Worm (Caenorhabditis elegans) whole organism, midembryonic: Measurements from ENCODE around the gene F31E3.6.

Source experiments
- T22C8.4 ChIP-seq: fragments of 200-800 bp; sonication (Bioruptor generic); IDR thresholded peaks from 2 replicates; pipeline ENCODE4 v1.3.6; 2022; ENCODE audit warnings: missing genetic modification characterization, missing compliant biosample characterization
- cog-1 ChIP-seq: sonication (generic microtip); optimal IDR thresholded peaks from 2 replicates; lab custom pipeline; 2016; ENCODE audit warnings: missing genetic modification characterization, missing compliant biosample characterization
- flt-1 ChIP-seq: fragments of 200-800 bp; sonication (Bioruptor generic); IDR thresholded peaks from 2 replicates; pipeline ENCODE4 v1.3.6; 2022; ENCODE audit warnings: missing genetic modification characterization, missing compliant biosample characterization
- med-1 ChIP-seq: sonication (generic microtip); optimal IDR thresholded peaks from 2 replicates; lab custom pipeline; 2017; ENCODE audit warnings: missing genetic modification characterization, mild to moderate bottlenecking, missing compliant biosample characterization, antibody characterized with exemption, missing genetic modification reagents; ENCODE audit not compliant: insufficient read depth
- ztf-23 ChIP-seq: fragments of 200-800 bp; sonication (Bioruptor generic); IDR thresholded peaks from 2 replicates; pipeline ENCODE4 v1.3.6; 2022; ENCODE audit warnings: missing genetic modification reagents, missing genetic modification characterization, missing compliant biosample characterization

DNA sequence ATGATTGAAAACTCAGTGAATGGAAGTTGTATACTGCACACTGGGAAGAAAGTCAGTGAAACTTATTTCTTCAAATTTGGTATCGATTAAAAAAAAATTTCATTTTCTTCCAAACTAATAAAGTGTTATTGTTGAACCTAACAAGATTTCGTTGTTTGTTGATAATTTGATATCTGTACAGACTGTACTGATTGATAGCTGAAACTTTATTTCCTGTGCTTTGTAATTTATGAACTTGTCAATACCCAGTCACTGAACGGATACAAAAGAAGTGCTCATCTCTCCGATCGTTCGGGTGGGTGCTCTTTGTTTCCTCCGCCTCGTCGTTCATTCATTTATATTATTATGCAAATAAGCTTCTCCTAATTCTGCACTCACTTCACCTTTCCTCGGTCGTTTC, 12.8 kb upstream of the F31E3.6 start, which contains the start of gene F31E3.12:
- TF ChIP-seq flt-1 (GFP tag; lab: Robert Waterston, UW) (no peak), T22C8.4 (GFP tag; lab: Robert Waterston, UW) (no peak), med-1 (GFP tag; lab: Kevin White, UChicago) (no peak), ztf-23 (GFP tag; lab: Robert Waterston, UW) (no peak), cog-1 (tag; lab: Kevin White, UChicago) (no peak)
